Worm (Caenorhabditis elegans) whole organism, L2 larva: Measurements from ENCODE around the gene Y68A4A.10.

ENCODE experiments used
- alr-1 ChIP-seq: fragments of 150-350 bp; optimal IDR thresholded peaks from 2 replicates; lab custom pipeline; 2014; ENCODE audit warnings: missing biosample characterization, missing genetic modification characterization
- aly-2 ChIP-seq: fragments of 150-350 bp; optimal IDR thresholded peaks from 2 replicates; lab custom pipeline; 2014; ENCODE audit warnings: missing biosample characterization, missing genetic modification characterization
- lin-39 ChIP-seq: fragments of 150-350 bp; optimal IDR thresholded peaks from 2 replicates; lab custom pipeline; 2014; ENCODE audit warnings: missing biosample characterization, missing genetic modification reagents, missing genetic modification characterization
- nhr-11 ChIP-seq: fragments of 150-350 bp; optimal IDR thresholded peaks from 2 replicates; lab custom pipeline; 2014; ENCODE audit warnings: missing biosample characterization, missing genetic modification characterization
- skn-1 ChIP-seq: sonication (generic microtip); optimal IDR thresholded peaks from 2 replicates; lab custom pipeline; 2017; ENCODE audit warnings: missing biosample characterization, missing genetic modification characterization
- sma-3 ChIP-seq: sonication (generic microtip); optimal IDR thresholded peaks from 2 replicates; lab custom pipeline; 2016; ENCODE audit warnings: missing genetic modification reagents, missing genetic modification characterization, missing compliant biosample characterization
- ztf-11 ChIP-seq: sonication (generic microtip); optimal IDR thresholded peaks from 2 replicates; lab custom pipeline; 2017; ENCODE audit warnings: missing biosample characterization, missing genetic modification characterization

DNA sequence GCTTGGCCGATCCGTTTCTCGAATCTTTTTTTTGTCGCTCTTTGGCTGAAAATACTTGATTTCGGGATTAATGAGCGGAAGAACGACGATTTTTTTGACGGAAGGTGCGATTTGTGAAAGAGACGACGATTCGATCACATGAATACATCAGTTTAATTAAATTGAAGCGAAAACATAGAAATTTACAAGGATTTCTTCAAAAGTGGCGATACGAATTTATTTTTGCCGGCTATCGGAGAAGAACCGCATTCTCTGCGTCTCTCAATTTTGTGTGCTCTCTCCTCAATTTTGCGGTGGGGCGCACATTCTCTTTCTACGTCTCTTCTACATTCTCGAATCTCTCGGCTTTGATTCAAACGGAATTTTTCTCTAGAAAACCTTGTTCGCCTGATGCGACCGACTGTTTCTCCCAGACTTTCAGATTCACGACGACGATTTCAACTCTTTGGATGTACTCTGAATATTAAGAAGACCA, 46.5 kb upstream of the Y68A4A.10 start, which contains the start of gene F40D4.17:
- TF ChIP-seq alr-1 (tag; lab: Kevin White, UChicago) (no peak), sma-3 (GFP tag; lab: Kevin White, UChicago) (no peak), nhr-11 (tag; lab: Kevin White, UChicago) (no peak), ztf-11 (no peak), aly-2 (no peak), skn-1 (tag; lab: Kevin White, UChicago) (no peak), lin-39 (tag; lab: Kevin White, UChicago) (no peak)
